Fruit fly (Drosophila melanogaster) S2 (cell line): ENCODE data around the gene Cpr65Az.

Experiments
- CG8478 ChIP-seq: fragments of >200 bp; optimal IDR thresholded peaks from 2 replicates; lab custom pipeline; 2018
- CTCF ChIP-seq, 2 experiments: fragments of >200 bp; optimal IDR thresholded peaks; 2 replicates each; lab custom pipeline; 2018

dm6 chr3L:6200173-6200572 is 39.6 kb downstream of the Cpr65Az start, which contains the start of gene CG8219:
- TF ChIP-seq CG8478 = no peak
- TF ChIP-seq CTCF (optimal IDR thresholded peaks at IDR 0.05; lab: Kevin White, UChicago) = no peak
